Fruit fly (Drosophila melanogaster) S2 (cell line): ENCODE data around the gene Cnx99A.

Experiments
- CG8478 ChIP-seq: fragments of >200 bp; optimal IDR thresholded peaks from 2 replicates; lab custom pipeline; 2018
- CTCF ChIP-seq, 2 experiments: fragments of >200 bp; optimal IDR thresholded peaks; 2 replicates each; lab custom pipeline; 2018

DNA sequence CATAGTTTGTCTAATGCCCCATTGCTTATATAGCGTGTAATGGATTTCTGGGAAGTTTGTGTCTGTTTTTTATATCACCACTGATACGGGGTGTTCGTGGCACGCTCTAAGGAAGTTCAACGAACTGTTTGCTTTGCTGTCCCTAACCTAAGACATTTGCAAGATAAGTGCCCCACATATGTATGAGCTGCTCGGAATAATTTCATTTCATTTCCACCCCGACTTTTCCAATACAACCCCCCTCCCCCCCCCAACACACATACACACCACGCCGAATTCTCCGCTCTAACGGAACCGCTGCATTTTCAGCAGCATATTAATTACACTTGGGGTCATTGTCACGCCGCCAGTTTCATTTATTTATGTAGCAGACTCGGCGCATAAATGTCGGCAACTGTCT is 51.4 kb downstream of the Cnx99A start:
- no peak for TF ChIP-seq CG8478 (lab: Kevin White, UChicago)
- no peak for TF ChIP-seq CTCF (optimal IDR thresholded peaks at IDR 0.05; lab: Kevin White, UChicago)
